Worm (Caenorhabditis elegans): ENCODE results near the gene srx-128.

The srx-128 gene

ce11 chrV:13789362-13789761, 47.9 kb upstream of the srx-128 start (continued):
- no peak for TF ChIP-seq F37B4.10 (GFP tag; IDR thresholded peaks at IDR 0.05)
- no peak for TF ChIP-seq B0261.1 (tag; optimal IDR thresholded peaks at IDR 0.05)
- TF ChIP-seq attf-5 (GFP tag; optimal IDR thresholded peaks at IDR 0.05): peak; percentile 93
- TF ChIP-seq lsy-27 (tag; optimal IDR thresholded peaks at IDR 0.05; ENCODE audit: borderline replicate concordance, insufficient read depth): no peak
- TF ChIP-seq F55B11.4 (tag; optimal IDR thresholded peaks at IDR 0.05; ENCODE audit: borderline replicate concordance, insufficient read depth): no peak
- no peak for TF ChIP-seq snpc-4 (GFP tag; optimal IDR thresholded peaks at IDR 0.05)
- peak; percentile 16 to 64 (median 48) for TF ChIP-seq snpc-4 (tag; optimal IDR thresholded peaks at IDR 0.05)
- TF ChIP-seq bed-2 (GFP tag; IDR thresholded peaks at IDR 0.05): no peak
- TF ChIP-seq F10E7.11 (tag; optimal IDR thresholded peaks at IDR 0.05): no peak
- no peak for TF ChIP-seq chd-7 (tag; optimal IDR thresholded peaks at IDR 0.05)
- TF ChIP-seq Y95B8A.8 (GFP tag; IDR thresholded peaks at IDR 0.05): peak; percentile 73; the same call in 1 of the 2 replicates
- peak; percentile 48 for TF ChIP-seq ztf-18 (tag; optimal IDR thresholded peaks at IDR 0.05)
- no peak for TF ChIP-seq ceh-58 (GFP tag; IDR thresholded peaks at IDR 0.05)
- no peak for TF ChIP-seq fkh-3 (tag; optimal IDR thresholded peaks at IDR 0.05)
- TF ChIP-seq F22D6.2 (tag; optimal IDR thresholded peaks at IDR 0.05): no peak
- no peak for TF ChIP-seq attf-3 (GFP tag; conservative IDR thresholded peaks at IDR 0.05)
- peak; percentile 79 for TF ChIP-seq mcd-1 (GFP tag; IDR thresholded peaks at IDR 0.05)
- TF ChIP-seq lin-26 (GFP tag; IDR thresholded peaks at IDR 0.05): no peak; the same call in 1 of the 2 replicates
- no peak for TF ChIP-seq F49E8.2 (tag; optimal IDR thresholded peaks at IDR 0.05; ENCODE audit: insufficient read depth)
- no peak for TF ChIP-seq ccch-3 (GFP tag; optimal IDR thresholded peaks at IDR 0.05)
- no peak for TF ChIP-seq F57A8.1 (GFP tag; optimal IDR thresholded peaks at IDR 0.05)
- TF ChIP-seq lir-1 (GFP tag; conservative IDR thresholded peaks at IDR 0.05): no peak
- TF ChIP-seq B0336.3 (GFP tag; IDR thresholded peaks at IDR 0.05): peak; percentile 39; the same call in 1 of the 2 replicates
- no peak for TF ChIP-seq nhr-27 (tag; optimal IDR thresholded peaks at IDR 0.05)
- no peak for TF ChIP-seq unc-130 (GFP tag; optimal IDR thresholded peaks at IDR 0.05)
- peak; percentile 51 for TF ChIP-seq lin-54 (GFP tag; optimal IDR thresholded peaks at IDR 0.05)
- peak; percentile 26 for TF ChIP-seq tlf-1 (GFP tag; optimal IDR thresholded peaks at IDR 0.05)
- TF ChIP-seq dpl-1 (GFP tag; optimal IDR thresholded peaks at IDR 0.05): peak; percentile 1
- TF ChIP-seq lsl-1 (GFP tag; optimal IDR thresholded peaks at IDR 0.05): no peak
- TF ChIP-seq ekl-4 (GFP tag; IDR thresholded peaks at IDR 0.05): no peak
- no peak for TF ChIP-seq aptf-2 (GFP tag; conservative IDR thresholded peaks at IDR 0.05)
- no peak for TF ChIP-seq B0019.2 (GFP tag; conservative IDR thresholded peaks at IDR 0.05)
- no peak for TF ChIP-seq ceh-40 (GFP tag; IDR thresholded peaks at IDR 0.05)
- TF ChIP-seq attf-6 (GFP tag; IDR thresholded peaks at IDR 0.05): no peak
- no peak for TF ChIP-seq ztf-28 (GFP tag; IDR thresholded peaks at IDR 0.05)
- TF ChIP-seq athp-1 (tag; optimal IDR thresholded peaks at IDR 0.05): peak; percentile 1
- TF ChIP-seq nhr-179 (tag; optimal IDR thresholded peaks at IDR 0.05): no peak
- no peak for TF ChIP-seq snpc-1.1 (tag; optimal IDR thresholded peaks at IDR 0.05; ENCODE audit: insufficient read depth)
- no peak for TF ChIP-seq sdz-38 (tag; optimal IDR thresholded peaks at IDR 0.05)
- no peak for TF ChIP-seq mel-28 (tag; optimal IDR thresholded peaks at IDR 0.05; ENCODE audit: borderline replicate concordance)
- no peak for TF ChIP-seq mxl-1 (tag; optimal IDR thresholded peaks at IDR 0.05)
- TF ChIP-seq C06A6.2 (GFP tag; conservative IDR thresholded peaks at IDR 0.05): no peak
- TF ChIP-seq ztf-25 (GFP tag; IDR thresholded peaks at IDR 0.05): no peak
- peak; percentile 44 for TF ChIP-seq unc-62 (GFP tag; optimal IDR thresholded peaks at IDR 0.05)
- TF ChIP-seq F52B5.7 (tag; optimal IDR thresholded peaks at IDR 0.05): no peak
- TF ChIP-seq F39B2.1 (GFP tag; IDR thresholded peaks at IDR 0.05): no peak
- TF ChIP-seq sea-2 (GFP tag; IDR thresholded peaks at IDR 0.05): no peak
- no peak for TF ChIP-seq aptf-3 (GFP tag; IDR thresholded peaks at IDR 0.05)
- TF ChIP-seq dpff-1 (tag; optimal IDR thresholded peaks at IDR 0.05): no peak
- TF ChIP-seq egl-44 (GFP tag; IDR thresholded peaks at IDR 0.05): no peak; the same call in 1 of the 2 replicates

Measured in whole organism, young adult.